Worm (Caenorhabditis elegans) whole organism, mixed stage, embryonic: ENCODE data around the gene C50D2.1.

Experiments used
- M03D4.4 ChIP-seq: sonication (generic microtip); optimal IDR thresholded peaks from 2 replicates; lab custom pipeline; 2017; ENCODE audit warnings: mild to moderate bottlenecking, missing genetic modification characterization, missing compliant biosample characterization
- bed-3 ChIP-seq: fragments of 200-800 bp; sonication (Bioruptor generic); optimal IDR thresholded peaks from 3 replicates; lab custom pipeline; 2018; ENCODE audit warnings: mild to moderate bottlenecking, missing genetic modification characterization, moderate library complexity, missing compliant biosample characterization
- blmp-1 ChIP-seq: fragments of 150-350 bp; optimal IDR thresholded peaks from 2 replicates; lab custom pipeline; 2014; ENCODE audit warnings: missing biosample characterization, missing genetic modification characterization
- ceh-39 ChIP-seq: fragments of 150-350 bp; optimal IDR thresholded peaks from 2 replicates; lab custom pipeline; 2014; ENCODE audit warnings: missing biosample characterization, missing genetic modification characterization
- ceh-43 ChIP-seq: fragments of 200-800 bp; sonication (Bioruptor generic); optimal IDR thresholded peaks from 2 replicates; lab custom pipeline; 2018; ENCODE audit warnings: mild to moderate bottlenecking, missing genetic modification characterization, moderate library complexity, missing compliant biosample characterization
- ceh-83 ChIP-seq: fragments of 200-800 bp; sonication (Bioruptor generic); optimal IDR thresholded peaks from 2 replicates; lab custom pipeline; 2018; ENCODE audit warnings: mild to moderate bottlenecking, missing genetic modification characterization, missing compliant biosample characterization
- ces-1 ChIP-seq: fragments of 150-350 bp; optimal IDR thresholded peaks from 2 replicates; lab custom pipeline; 2014; ENCODE audit warnings: missing biosample characterization, missing genetic modification reagents, missing genetic modification characterization
- cnd-1 ChIP-seq: fragments of 200-800 bp; sonication (Bioruptor generic); optimal IDR thresholded peaks from 2 replicates; lab custom pipeline; 2018; ENCODE audit warnings: mild to moderate bottlenecking, missing genetic modification characterization, missing compliant biosample characterization
- drap-1 ChIP-seq: fragments of 200-800 bp; sonication (Bioruptor generic); optimal IDR thresholded peaks from 3 replicates; lab custom pipeline; 2018; ENCODE audit warnings: mild to moderate bottlenecking, missing genetic modification characterization, missing compliant biosample characterization
- elt-1 ChIP-seq: sonication (generic microtip); optimal IDR thresholded peaks from 2 replicates; lab custom pipeline; 2017; ENCODE audit warnings: missing genetic modification characterization, mild to moderate bottlenecking, missing compliant biosample characterization, antibody characterized with exemption, moderate library complexity, borderline replicate concordance; ENCODE audit not compliant: insufficient read depth
- elt-3 ChIP-seq: fragments of 150-350 bp; optimal IDR thresholded peaks from 2 replicates; lab custom pipeline; 2014; ENCODE audit warnings: missing biosample characterization, missing genetic modification characterization
- flh-1 ChIP-seq: fragments of 200-800 bp; sonication (Bioruptor generic); optimal IDR thresholded peaks from 2 replicates; lab custom pipeline; 2018; ENCODE audit warnings: mild to moderate bottlenecking, missing genetic modification characterization, moderate library complexity, missing compliant biosample characterization
- hlh-1 ChIP-seq: fragments of 150-350 bp; optimal IDR thresholded peaks from 2 replicates; lab custom pipeline; 2014; ENCODE audit warnings: missing biosample characterization, missing genetic modification reagents, missing genetic modification characterization
- lin-13 ChIP-seq: fragments of 150-350 bp; optimal IDR thresholded peaks from 2 replicates; lab custom pipeline; 2014; ENCODE audit warnings: missing biosample characterization, missing genetic modification characterization
- lsy-2 ChIP-seq: fragments of 150-350 bp; optimal IDR thresholded peaks from 2 replicates; lab custom pipeline; 2014; ENCODE audit warnings: missing biosample characterization, missing genetic modification characterization
- mep-1 ChIP-seq: fragments of 150-350 bp; optimal IDR thresholded peaks from 2 replicates; lab custom pipeline; 2017; ENCODE audit warnings: missing biosample characterization, missing genetic modification reagents, missing genetic modification characterization, inconsistent platforms
- mls-2 ChIP-seq: sonication (generic microtip); optimal IDR thresholded peaks from 2 replicates; lab custom pipeline; 2016; ENCODE audit warnings: mild to moderate bottlenecking, missing genetic modification characterization, moderate library complexity, missing compliant biosample characterization
- nhr-237 ChIP-seq: fragments of 150-350 bp; optimal IDR thresholded peaks from 2 replicates; lab custom pipeline; 2014; ENCODE audit warnings: missing biosample characterization, missing genetic modification characterization
- nhr-76 ChIP-seq: sonication (generic microtip); optimal IDR thresholded peaks from 2 replicates; lab custom pipeline; 2017; ENCODE audit warnings: missing biosample characterization, missing genetic modification characterization
- pha-4 ChIP-seq: fragments of 150-350 bp; optimal IDR thresholded peaks from 2 replicates; lab custom pipeline; 2018; ENCODE audit warnings: missing biosample characterization, missing genetic modification reagents, missing genetic modification characterization
- sem-2 ChIP-seq: fragments of 200-800 bp; sonication (Bioruptor generic); optimal IDR thresholded peaks from 2 replicates; lab custom pipeline; 2018; ENCODE audit warnings: mild to moderate bottlenecking, missing genetic modification characterization, missing compliant biosample characterization
- snpc-4 ChIP-seq: fragments of 150-350 bp; optimal IDR thresholded peaks from 2 replicates; lab custom pipeline; 2014; ENCODE audit warnings: missing biosample characterization, missing genetic modification characterization
- tbx-8 ChIP-seq: fragments of 200-800 bp; sonication (Bioruptor generic); optimal IDR thresholded peaks from 2 replicates; lab custom pipeline; 2018; ENCODE audit warnings: mild to moderate bottlenecking, missing genetic modification characterization, moderate library complexity, missing compliant biosample characterization
- unc-120 ChIP-seq: sonication (generic microtip); optimal IDR thresholded peaks from 2 replicates; lab custom pipeline; 2017; ENCODE audit warnings: missing genetic modification characterization, missing compliant biosample characterization; ENCODE audit not compliant: poor library complexity, severe bottlenecking
- unc-39 ChIP-seq: fragments of 150-350 bp; optimal IDR thresholded peaks from 2 replicates; lab custom pipeline; 2014; ENCODE audit warnings: missing biosample characterization, missing genetic modification characterization
- unc-62 ChIP-seq: fragments of 150-350 bp; optimal IDR thresholded peaks from 2 replicates; lab custom pipeline; 2014; ENCODE audit warnings: missing biosample characterization, missing genetic modification reagents, missing genetic modification characterization
- ztf-11 ChIP-seq: fragments of 150-350 bp; optimal IDR thresholded peaks from 2 replicates; lab custom pipeline; 2014; ENCODE audit warnings: missing biosample characterization, missing genetic modification characterization

Gene C50D2.1

DNA sequence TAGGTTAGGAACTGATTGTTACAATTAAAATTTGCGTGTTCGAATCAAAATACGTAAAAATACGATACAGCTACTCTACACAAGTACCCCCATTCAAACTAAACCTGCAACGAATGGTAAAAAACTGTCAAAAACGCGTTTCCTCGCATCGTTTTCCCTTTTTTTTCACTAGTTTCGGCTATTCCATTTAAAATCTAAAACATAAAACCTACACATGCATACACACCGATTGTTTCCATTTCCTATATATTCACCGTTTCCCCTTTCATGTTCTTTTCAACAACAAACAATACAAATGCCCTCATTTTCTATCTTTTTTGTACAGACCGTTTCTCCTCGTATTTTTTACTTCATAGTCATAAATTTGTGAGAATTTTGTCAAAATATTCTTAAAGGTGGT is 42.6 kb upstream of the C50D2.1 start:
- TF ChIP-seq tbx-8 (GFP tag; lab: Kevin White, UChicago) = no peak
- no peak for TF ChIP-seq ces-1 (GFP tag; lab: Kevin White, UChicago)
- no peak for TF ChIP-seq elt-3 (tag; lab: Kevin White, UChicago)
- no peak for TF ChIP-seq cnd-1 (tag; lab: Kevin White, UChicago)
- TF ChIP-seq drap-1 (GFP tag; lab: Kevin White, UChicago) = no peak
- no peak for TF ChIP-seq lsy-2 (tag; lab: Kevin White, UChicago)
- no peak for TF ChIP-seq ztf-11 (tag; lab: Kevin White, UChicago)
- TF ChIP-seq blmp-1 (tag; lab: Kevin White, UChicago) = no peak
- no peak for TF ChIP-seq elt-1 (tag; lab: Kevin White, UChicago)
- TF ChIP-seq flh-1 = no peak
- TF ChIP-seq, all 35 proteins: peak for 0

ce11 chrII:69354-69753 is 42.0 kb upstream of the C50D2.1 start, which contains the start of gene egl-26:
Gene egl-26, plus strand, starts transcription at chrII:69654.
- TF ChIP-seq pha-4 (tag; lab: Kevin White, UChicago) (no peak), cnd-1 (tag; lab: Kevin White, UChicago) (no peak), nhr-237 (no peak), ztf-11 (tag; lab: Kevin White, UChicago) (no peak), nhr-76 (tag; lab: Kevin White, UChicago) (no peak), M03D4.4 (tag; lab: Kevin White, UChicago) (no peak), ceh-43 (GFP tag; lab: Kevin White, UChicago) (no peak), bed-3 (GFP tag; lab: Kevin White, UChicago) (no peak), unc-120 (tag; lab: Kevin White, UChicago) (no peak), unc-62 (GFP tag; lab: Kevin White, UChicago) (no peak), snpc-4 (tag; lab: Kevin White, UChicago) (no peak), hlh-1 (tag; lab: Kevin White, UChicago) (no peak), drap-1 (GFP tag; lab: Kevin White, UChicago) (no peak), elt-1 (tag; lab: Kevin White, UChicago) (no peak), sem-2 (no peak), lin-13 (tag; lab: Kevin White, UChicago) (no peak)

ce11 chrII:73329-73728 is 38.0 kb upstream of the C50D2.1 start:
- TF ChIP-seq ces-1 (GFP tag; lab: Kevin White, UChicago) (peak; percentile 97), lin-13 (tag; lab: Kevin White, UChicago) (no peak), ceh-39 (tag; lab: Kevin White, UChicago) (no peak)
- TF ChIP-seq, all 35 proteins: peak for 1

ce11 chrII:73892-74291 is 37.5 kb upstream of the C50D2.1 start:
- TF ChIP-seq ces-1 (GFP tag; lab: Kevin White, UChicago) = peak; percentile 76
- TF ChIP-seq snpc-4 (tag; lab: Kevin White, UChicago) = no peak
- TF ChIP-seq M03D4.4 (tag; lab: Kevin White, UChicago) = no peak
- no peak for TF ChIP-seq drap-1 (GFP tag; lab: Kevin White, UChicago)

DNA sequence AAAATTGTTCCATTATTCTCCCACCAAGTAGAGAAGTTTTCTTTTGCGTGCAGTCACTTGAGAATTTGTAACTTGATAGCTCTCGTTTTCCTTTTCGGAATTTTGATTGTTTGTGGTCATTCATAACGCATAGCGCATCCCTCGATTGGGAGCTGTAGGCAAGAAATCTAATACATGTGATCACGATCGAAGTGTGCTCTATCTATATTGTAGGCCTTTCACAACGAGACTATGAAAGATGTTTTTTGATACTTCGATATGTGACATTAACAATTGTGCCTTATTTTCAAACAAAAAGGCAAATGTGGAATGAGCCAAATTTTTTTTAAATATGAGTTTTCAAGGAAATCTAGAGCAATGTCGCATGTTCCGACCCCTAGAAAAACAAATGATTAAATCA is 35.5 kb upstream of the C50D2.1 start:
- TF ChIP-seq mep-1 (tag; lab: Kevin White, UChicago) (no peak), nhr-237 (no peak), cnd-1 (tag; lab: Kevin White, UChicago) (no peak)

ce11 chrII:76662-77061 is 34.7 kb upstream of the C50D2.1 start:
- TF ChIP-seq drap-1 (GFP tag; lab: Kevin White, UChicago) (no peak), hlh-1 (tag; lab: Kevin White, UChicago) (no peak), unc-39 (tag; lab: Kevin White, UChicago) (no peak), lin-13 (tag; lab: Kevin White, UChicago) (no peak), ztf-11 (tag; lab: Kevin White, UChicago) (no peak), mls-2 (no peak), nhr-76 (tag; lab: Kevin White, UChicago) (no peak)

- no peak for TF ChIP-seq ceh-83 (GFP tag; lab: Kevin White, UChicago)
- TF ChIP-seq nhr-237 = no peak
Observed at ce11 chrII:79166-79565, 32.2 kb upstream of the C50D2.1 start, which contains the start of gene C23H3.9. Gene C23H3.9, minus strand, starts transcription at chrII:79266.
